Worm (Caenorhabditis elegans): ENCODE data around the gene rip-1.

DNA sequence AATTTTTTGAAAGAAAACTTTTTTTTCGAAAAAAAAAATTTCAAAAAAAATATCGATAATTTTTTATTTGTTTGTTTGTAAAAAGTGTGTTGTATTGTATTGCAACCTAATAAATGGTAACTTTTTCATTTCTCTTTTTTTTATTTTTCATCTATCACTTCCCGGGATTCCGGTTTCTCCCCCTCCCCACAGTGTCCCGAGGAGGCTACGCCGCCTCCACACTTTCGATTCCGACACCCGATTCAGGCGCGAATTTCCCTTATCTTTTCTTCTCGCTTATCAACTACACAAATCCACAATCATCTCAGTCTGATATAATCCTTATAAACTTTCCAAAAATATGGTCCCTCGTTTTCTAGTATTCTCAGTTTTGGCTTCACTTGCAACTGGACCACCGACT, 4.0 kb downstream of the rip-1 start, which contains the start of gene R01H10.4:
- no peak for TF ChIP-seq sox-4 (tag; optimal IDR thresholded peaks at IDR 0.05)
- TF ChIP-seq ceh-9 (tag; optimal IDR thresholded peaks at IDR 0.05) = no peak
- TF ChIP-seq pag-3 (tag; optimal IDR thresholded peaks at IDR 0.05; ENCODE audit: borderline replicate concordance) = no peak
